Worm (Caenorhabditis elegans): ENCODE results near the gene clec-163.

DNA sequence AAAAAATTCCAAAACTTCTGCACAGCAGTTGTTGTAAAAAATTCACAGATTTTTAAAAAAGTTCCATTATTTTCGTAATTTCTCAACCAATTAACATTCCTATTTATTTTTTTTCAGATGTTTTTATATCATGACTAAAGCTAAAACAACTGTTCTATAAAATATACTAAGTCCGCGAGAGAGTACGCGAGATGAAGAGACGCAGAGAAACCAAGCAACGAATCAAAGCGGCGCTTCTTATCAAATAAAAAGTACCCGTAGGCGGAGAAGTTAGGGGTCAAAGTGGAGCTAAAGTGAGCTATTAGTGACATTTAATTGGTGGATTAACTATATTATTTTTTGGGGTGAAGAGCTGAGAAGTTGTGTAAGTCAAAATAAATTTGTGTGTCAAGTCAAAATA lies 38.5 kb downstream of the clec-163 start, which contains the start of gene sbsp-1:
- TF ChIP-seq elt-1 (tag; optimal IDR thresholded peaks at IDR 0.05) (no peak), nhr-28 (tag; optimal IDR thresholded peaks at IDR 0.05) (no peak), aly-2 (tag; optimal IDR thresholded peaks at IDR 0.05) (no peak), zag-1 (tag; optimal IDR thresholded peaks at IDR 0.05) (no peak), nhr-43 (tag; optimal IDR thresholded peaks at IDR 0.05; ENCODE audit: poor library complexity, severe bottlenecking) (no peak), nhr-12 (tag; optimal IDR thresholded peaks at IDR 0.05) (no peak), unc-62 (GFP tag; optimal IDR thresholded peaks at IDR 0.05) (no peak), nhr-76 (tag; optimal IDR thresholded peaks at IDR 0.05) (no peak), fkh-10 (GFP tag; optimal IDR thresholded peaks at IDR 0.05) (no peak), fos-1 (tag; optimal IDR thresholded peaks at IDR 0.05) (no peak), nfya-1 (tag; optimal IDR thresholded peaks at IDR 0.05; ENCODE audit: insufficient read depth) (no peak)

Measured in whole organism, L3 larva.